Worm (Caenorhabditis elegans): ENCODE data around the gene T14B4.9.

DNA sequence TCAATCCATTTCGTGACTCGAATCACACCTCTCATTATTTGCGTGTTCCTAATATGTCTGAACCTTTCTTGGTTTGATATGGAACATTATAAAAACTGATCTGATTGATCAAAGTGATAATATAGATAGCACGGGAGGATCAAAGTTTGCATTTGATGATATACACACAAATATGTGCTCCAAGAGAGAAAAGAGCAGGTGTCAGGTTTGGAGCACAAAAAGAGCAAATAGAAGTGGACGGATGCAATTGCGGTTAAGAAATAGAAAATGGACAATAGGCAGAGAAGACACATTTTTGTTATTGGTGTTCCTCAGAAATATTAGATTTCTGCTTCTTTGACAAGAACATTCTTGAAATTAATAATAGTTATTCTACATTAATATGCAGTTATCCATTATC is 34.8 kb downstream of the T14B4.9 start, which contains the start of gene C18H9.1:
- no peak for TF ChIP-seq ceh-14 (tag; optimal IDR thresholded peaks at IDR 0.05)
- TF ChIP-seq tbx-2 (tag; optimal IDR thresholded peaks at IDR 0.05), result no peak
- TF ChIP-seq C08G9.2 (tag; optimal IDR thresholded peaks at IDR 0.05), result no peak
- no peak for TF ChIP-seq nfya-1 (tag; optimal IDR thresholded peaks at IDR 0.05)
- TF ChIP-seq ceh-22 (tag; optimal IDR thresholded peaks at IDR 0.05), result no peak
- TF ChIP-seq Y22D7AL.16 (tag; optimal IDR thresholded peaks at IDR 0.05), result no peak
- no peak for TF ChIP-seq ceh-9 (tag; optimal IDR thresholded peaks at IDR 0.05)
- no peak for TF ChIP-seq elt-4 (tag; optimal IDR thresholded peaks at IDR 0.05)
